Worm (Caenorhabditis elegans) whole organism, L1 larva: ENCODE measurements around the gene C53D6.7.

Experiments
- C04F5.9 ChIP-seq: sonication (generic microtip); optimal IDR thresholded peaks from 2 replicates; lab custom pipeline; 2016; ENCODE audit warnings: missing genetic modification characterization, missing compliant biosample characterization
- C16A3.4 ChIP-seq: fragments of 150-350 bp; optimal IDR thresholded peaks from 2 replicates; lab custom pipeline; 2014; ENCODE audit warnings: missing biosample characterization, missing genetic modification characterization
- alr-1 ChIP-seq: fragments of 200-800 bp; sonication (Bioruptor generic); optimal IDR thresholded peaks from 2 replicates; lab custom pipeline; 2018; ENCODE audit warnings: borderline replicate concordance, mild to moderate bottlenecking, missing genetic modification characterization, missing compliant biosample characterization
- blmp-1 ChIP-seq: fragments of 150-350 bp; optimal IDR thresholded peaks from 2 replicates; lab custom pipeline; 2014; ENCODE audit warnings: missing biosample characterization, missing genetic modification characterization
- ceh-63 ChIP-seq: fragments of 200-800 bp; sonication (Bioruptor generic); optimal IDR thresholded peaks from 2 replicates; lab custom pipeline; 2018; ENCODE audit warnings: mild to moderate bottlenecking, missing genetic modification characterization, missing compliant biosample characterization
- ceh-8 ChIP-seq: fragments of 200-800 bp; sonication (Bioruptor generic); optimal IDR thresholded peaks from 2 replicates; lab custom pipeline; 2018; ENCODE audit warnings: mild to moderate bottlenecking, missing genetic modification characterization, moderate library complexity, missing compliant biosample characterization
- ceh-82 ChIP-seq, 3 experiments: fragments of 150-350 bp in 1 of 3; sonication (generic microtip) in 2 of 3; optimal IDR thresholded peaks; 2 replicates each; lab custom pipeline; 2014 to 2017; ENCODE audit warnings: missing biosample characterization in 3 of 3, missing genetic modification characterization in 3 of 3
- ceh-88 ChIP-seq: fragments of 200-800 bp; sonication (Bioruptor generic); IDR thresholded peaks from 2 replicates; pipeline ENCODE4 v1.3.6; 2022; ENCODE audit warnings: missing genetic modification characterization, missing compliant biosample characterization
- ces-1 ChIP-seq: fragments of 150-350 bp; optimal IDR thresholded peaks from 2 replicates; lab custom pipeline; 2014; ENCODE audit warnings: missing biosample characterization, missing genetic modification reagents, missing genetic modification characterization
- dpl-1 ChIP-seq, 3 experiments: fragments of 150-350 bp in 2 of 3; sonication (generic microtip) in 1 of 3; optimal IDR thresholded peaks; 2 replicates each; lab custom pipeline; 2014 to 2017; ENCODE audit warnings: missing biosample characterization in 3 of 3, missing genetic modification characterization in 3 of 3, missing genetic modification reagents in 3 of 3
- dsc-1 ChIP-seq: sonication (generic microtip); optimal IDR thresholded peaks from 2 replicates; lab custom pipeline; 2016; ENCODE audit warnings: mild to moderate bottlenecking, missing genetic modification characterization, missing compliant biosample characterization
- efl-1 ChIP-seq, 4 experiments: fragments of 150-350 bp; optimal IDR thresholded peaks in 3 of 4; peaks in 1 of 4; 1 replicate in 1 of 4; 2 replicates in 3 of 4; lab custom pipeline; 2014; ENCODE audit warnings: missing biosample characterization in 2 of 4, missing genetic modification characterization in 2 of 4, missing genetic modification reagents in 2 of 4
- efl-3 ChIP-seq: fragments of 200-800 bp; sonication (Bioruptor generic); optimal IDR thresholded peaks from 2 replicates; lab custom pipeline; 2018; ENCODE audit warnings: mild to moderate bottlenecking, missing genetic modification characterization, missing compliant biosample characterization
- egl-13 ChIP-seq: sonication (generic microtip); optimal IDR thresholded peaks from 2 replicates; lab custom pipeline; 2016; ENCODE audit warnings: missing genotype, missing genetic modification reagents, missing genetic modification characterization, missing compliant biosample characterization
- elt-2 ChIP-seq: sonication (generic microtip); optimal IDR thresholded peaks from 2 replicates; lab custom pipeline; 2016; ENCODE audit warnings: missing genetic modification characterization, mild to moderate bottlenecking, inconsistent platforms, missing compliant biosample characterization, missing genetic modification reagents
- ets-5 ChIP-seq: fragments of 200-800 bp; sonication (Bioruptor generic); IDR thresholded peaks from 2 replicates; pipeline ENCODE4 v1.3.6; 2022; ENCODE audit warnings: missing genetic modification characterization, missing compliant biosample characterization
- fkh-10 ChIP-seq: sonication (generic microtip); optimal IDR thresholded peaks from 2 replicates; lab custom pipeline; 2017; ENCODE audit warnings: missing biosample characterization, missing genetic modification reagents, missing genetic modification characterization
- grh-1 ChIP-seq: fragments of 200-800 bp; sonication (Bioruptor generic); IDR thresholded peaks from 2 replicates; pipeline ENCODE4 v1.3.6; 2022; ENCODE audit warnings: missing genetic modification reagents, missing genetic modification characterization, missing compliant biosample characterization
- hlh-17 ChIP-seq: fragments of 200-800 bp; sonication (Bioruptor generic); optimal IDR thresholded peaks from 2 replicates; lab custom pipeline; 2018; ENCODE audit warnings: missing genetic modification characterization, mild to moderate bottlenecking, missing compliant biosample characterization, moderate library complexity, borderline replicate concordance
- hlh-4 ChIP-seq: sonication (generic microtip); optimal IDR thresholded peaks from 2 replicates; lab custom pipeline; 2016; ENCODE audit warnings: mild to moderate bottlenecking, missing genetic modification characterization, missing compliant biosample characterization
- hpl-2 ChIP-seq: fragments of 150-350 bp; optimal IDR thresholded peaks from 2 replicates; lab custom pipeline; 2014; ENCODE audit warnings: missing biosample characterization, missing genetic modification reagents, missing genetic modification characterization
- jun-1 ChIP-seq: fragments of 150-350 bp; optimal IDR thresholded peaks from 2 replicates; lab custom pipeline; 2014; ENCODE audit warnings: missing biosample characterization, missing genetic modification reagents, missing genetic modification characterization
- lin-14 ChIP-seq: fragments of 200-800 bp; sonication (Bioruptor generic); optimal IDR thresholded peaks from 2 replicates; lab custom pipeline; 2018; ENCODE audit warnings: mild to moderate bottlenecking, missing genetic modification characterization, moderate library complexity, missing compliant biosample characterization
- lin-35 ChIP-seq, 2 experiments: fragments of 150-350 bp; optimal IDR thresholded peaks; 2 replicates each; lab custom pipeline; 2014; ENCODE audit warnings: missing biosample characterization in 2 of 2, missing genetic modification characterization in 2 of 2, missing genetic modification reagents in 2 of 2
- lir-3 ChIP-seq: sonication (generic microtip); optimal IDR thresholded peaks from 2 replicates; lab custom pipeline; 2016; ENCODE audit warnings: mild to moderate bottlenecking, missing genetic modification characterization, moderate library complexity, missing compliant biosample characterization; ENCODE audit not compliant: poor library complexity
- mab-9 ChIP-seq: fragments of 200-800 bp; sonication (Bioruptor generic); IDR thresholded peaks from 2 replicates; pipeline ENCODE4 v1.3.6; 2022; ENCODE audit warnings: missing genetic modification reagents, missing genetic modification characterization, missing compliant biosample characterization
- mdl-1 ChIP-seq, 2 experiments: fragments of 150-350 bp; optimal IDR thresholded peaks; 2 replicates each; lab custom pipeline; 2014 to 2017; ENCODE audit warnings: missing biosample characterization in 2 of 2, missing genetic modification characterization in 2 of 2, inconsistent platforms in 1 of 2
- mef-2 ChIP-seq: fragments of 150-350 bp; optimal IDR thresholded peaks from 2 replicates; lab custom pipeline; 2014; ENCODE audit warnings: missing biosample characterization, missing genetic modification characterization
- nhr-19 ChIP-seq: fragments of 200-800 bp; sonication (Bioruptor generic); conservative IDR thresholded peaks from 2 replicates; pipeline ENCODE4 v1.3.6; 2022; ENCODE audit warnings: missing genetic modification characterization, missing compliant biosample characterization
- nhr-20 ChIP-seq: sonication (generic microtip); optimal IDR thresholded peaks from 2 replicates; lab custom pipeline; 2016; ENCODE audit warnings: mild to moderate bottlenecking, missing genetic modification characterization, missing compliant biosample characterization
- nhr-28 ChIP-seq: fragments of 150-350 bp; optimal IDR thresholded peaks from 2 replicates; lab custom pipeline; 2014; ENCODE audit warnings: missing biosample characterization, missing genetic modification characterization
- nhr-47 ChIP-seq: sonication (generic microtip); optimal IDR thresholded peaks from 2 replicates; lab custom pipeline; 2016; ENCODE audit warnings: mild to moderate bottlenecking, missing genetic modification characterization, moderate library complexity, missing compliant biosample characterization
- nhr-76 ChIP-seq: sonication (generic microtip); optimal IDR thresholded peaks from 2 replicates; lab custom pipeline; 2017; ENCODE audit warnings: missing biosample characterization, missing genetic modification characterization
- nhr-85 ChIP-seq: sonication (generic microtip); peaks from one replicate; lab custom pipeline; 2016; ENCODE audit warnings: missing genetic modification characterization, inconsistent platforms, missing compliant biosample characterization
- nhr-90 ChIP-seq: sonication (generic microtip); optimal IDR thresholded peaks from 2 replicates; lab custom pipeline; 2016; ENCODE audit warnings: mild to moderate bottlenecking, missing genetic modification characterization, missing compliant biosample characterization; ENCODE audit not compliant: poor library complexity
- pax-3 ChIP-seq: fragments of 200-800 bp; sonication (Bioruptor generic); optimal IDR thresholded peaks from 2 replicates; lab custom pipeline; 2018; ENCODE audit warnings: mild to moderate bottlenecking, missing genetic modification characterization, moderate library complexity, missing compliant biosample characterization
- rnt-1 ChIP-seq: sonication (generic microtip); optimal IDR thresholded peaks from 2 replicates; lab custom pipeline; 2016; ENCODE audit warnings: mild to moderate bottlenecking, missing genetic modification characterization, moderate library complexity, missing compliant biosample characterization
- skn-1 ChIP-seq: fragments of 150-350 bp; optimal IDR thresholded peaks from 2 replicates; lab custom pipeline; 2014; ENCODE audit warnings: missing biosample characterization, missing genetic modification characterization
- snu-23 ChIP-seq: sonication (generic microtip); optimal IDR thresholded peaks from 2 replicates; lab custom pipeline; 2016; ENCODE audit warnings: missing genetic modification characterization, missing compliant biosample characterization
- sptf-1 ChIP-seq: fragments of 150-350 bp; optimal IDR thresholded peaks from 2 replicates; lab custom pipeline; 2014; ENCODE audit warnings: missing biosample characterization, missing genetic modification characterization
- tbx-2 ChIP-seq: sonication (generic microtip); optimal IDR thresholded peaks from 2 replicates; lab custom pipeline; 2016; ENCODE audit warnings: missing genetic modification characterization, missing compliant biosample characterization
- unc-62 ChIP-seq: fragments of 150-350 bp; optimal IDR thresholded peaks from 2 replicates; lab custom pipeline; 2014; ENCODE audit warnings: missing biosample characterization, missing genetic modification reagents, missing genetic modification characterization
- unc-86 ChIP-seq: sonication (generic microtip); optimal IDR thresholded peaks from 2 replicates; lab custom pipeline; 2016; ENCODE audit warnings: missing genetic modification characterization, missing compliant biosample characterization
- unc-98 ChIP-seq: fragments of 200-800 bp; sonication (Bioruptor generic); IDR thresholded peaks from 2 replicates; pipeline ENCODE4 v1.3.6; 2022; ENCODE audit warnings: missing genetic modification characterization, missing compliant biosample characterization
- zip-4 ChIP-seq: fragments of 200-800 bp; sonication (Bioruptor generic); optimal IDR thresholded peaks from 2 replicates; lab custom pipeline; 2018; ENCODE audit warnings: mild to moderate bottlenecking, missing genetic modification characterization, moderate library complexity, missing compliant biosample characterization
- ztf-11 ChIP-seq, 2 experiments: sonication (generic microtip); optimal IDR thresholded peaks; 2 replicates each; lab custom pipeline; 2016 to 2017; ENCODE audit warnings: missing genetic modification characterization in 2 of 2, missing biosample characterization in 1 of 2, missing compliant biosample characterization in 1 of 2
- ztf-4 ChIP-seq: fragments of 150-350 bp; optimal IDR thresholded peaks from 2 replicates; lab custom pipeline; 2014; ENCODE audit warnings: missing biosample characterization, missing genetic modification characterization

C53D6.7 gene

ce11 chrIV:9037063-9037462, at the start of gene C53D6.7:
C53D6.7 (minus strand) TSS chrIV:9037163.
- no peak for TF ChIP-seq blmp-1 (tag; lab: Kevin White, UChicago)
- TF ChIP-seq sptf-1 (tag; lab: Kevin White, UChicago): no peak
- TF ChIP-seq ceh-82 (tag; optimal IDR thresholded peaks at IDR 0.05; lab: Kevin White, UChicago): no peak
- TF ChIP-seq fkh-10: no peak
- TF ChIP-seq ets-5 (GFP tag; lab: Robert Waterston, UW): no peak
- no peak for TF ChIP-seq efl-3 (GFP tag; lab: Kevin White, UChicago)

- TF ChIP-seq fkh-10 (no peak), jun-1 (tag; lab: Kevin White, UChicago) (no peak), ceh-82 (tag; optimal IDR thresholded peaks at IDR 0.05; lab: Kevin White, UChicago) (no peak), skn-1 (no peak), nhr-76 (tag; lab: Kevin White, UChicago) (no peak), ztf-11 (tag; optimal IDR thresholded peaks at IDR 0.05; lab: Kevin White, UChicago) (no peak), egl-13 (no peak), ces-1 (GFP tag; lab: Kevin White, UChicago) (no peak), ets-5 (GFP tag; lab: Robert Waterston, UW) (no peak), rnt-1 (tag; lab: Kevin White, UChicago) (no peak), grh-1 (GFP tag; lab: Robert Waterston, UW) (no peak)
Measured at ce11 chrIV:9082055-9082454, 45.1 kb upstream of the C53D6.7 start, which contains the start of gene twk-8. twk-8 (plus strand) TSS chrIV:9082355.

- TF ChIP-seq skn-1 (no peak), unc-86 (tag; lab: Kevin White, UChicago) (no peak), dsc-1 (tag; lab: Kevin White, UChicago) (no peak), lin-35 (GFP tag; optimal IDR thresholded peaks at IDR 0.05; lab: Kevin White, UChicago) (peak in 1 of 2 experiments; percentile 3), pax-3 (tag; lab: Kevin White, UChicago) (no peak), nhr-90 (tag; lab: Kevin White, UChicago) (no peak), alr-1 (no peak), unc-98 (GFP tag; lab: Robert Waterston, UW) (no peak), mab-9 (GFP tag; lab: Robert Waterston, UW) (no peak), zip-4 (GFP tag; lab: Kevin White, UChicago) (no peak), ceh-63 (GFP tag; lab: Kevin White, UChicago) (no peak), blmp-1 (tag; lab: Kevin White, UChicago) (no peak), hlh-17 (GFP tag; lab: Kevin White, UChicago) (no peak), C16A3.4 (tag; lab: Kevin White, UChicago) (no peak), lin-14 (GFP tag; lab: Kevin White, UChicago) (peak; percentile 78), lir-3 (tag; lab: Kevin White, UChicago) (no peak), nhr-28 (tag; lab: Kevin White, UChicago) (no peak), hlh-4 (no peak), mef-2 (no peak), nhr-20 (tag; lab: Kevin White, UChicago) (peak; percentile 11), ceh-8 (no peak), hpl-2 (GFP tag; lab: Kevin White, UChicago) (no peak), nhr-85 (no peak), rnt-1 (tag; lab: Kevin White, UChicago) (peak; percentile 72), efl-1 (optimal IDR thresholded peaks at IDR 0.05; lab: Kevin White, UChicago) (peak in 1 of 2 experiments; percentile 15), efl-1 (GFP tag; optimal IDR thresholded peaks at IDR 0.05 in 1 of 2; lab: Kevin White, UChicago) (peak in 1 of 2 experiments; percentile 45), nhr-47 (tag; lab: Kevin White, UChicago) (no peak), elt-2 (tag; lab: Kevin White, UChicago) (no peak), unc-62 (GFP tag; lab: Kevin White, UChicago) (no peak), sptf-1 (tag; lab: Kevin White, UChicago) (no peak), mdl-1 (tag; optimal IDR thresholded peaks at IDR 0.05; lab: Kevin White, UChicago) (no peak), ztf-4 (no peak), snu-23 (GFP tag; lab: Kevin White, UChicago) (peak; percentile 44), C04F5.9 (tag; lab: Kevin White, UChicago) (no peak), ets-5 (GFP tag; lab: Robert Waterston, UW) (no peak), ceh-88 (GFP tag; lab: Robert Waterston, UW) (no peak), nhr-19 (GFP tag; lab: Robert Waterston, UW) (peak; percentile 25; the same call in 1 of the 2 replicates), dpl-1 (GFP tag; optimal IDR thresholded peaks at IDR 0.05; lab: Kevin White, UChicago) (no peak), tbx-2 (tag; lab: Kevin White, UChicago) (no peak)
Measured at ce11 chrIV:9080201-9080600, 43.2 kb upstream of the C53D6.7 start.
